Fruit fly (Drosophila melanogaster): ENCODE measurements around the gene CG4325.
A peak's percentile ranks its signal among the peaks of the same experiment; 100 is the strongest.

Gene CG4325

dm6 chrX:2036383-2036782 is 7.2 kb downstream of the CG4325 start:
- no peak for TF ChIP-seq CG17801 (GFP tag; optimal IDR thresholded peaks at IDR 0.05; ENCODE audit: partially characterized antibody)

dm6 chrX:2032821-2033436 is 10.7 kb downstream of the CG4325 start:
- peak; percentile 9 for TF ChIP-seq CG17801 (GFP tag; optimal IDR thresholded peaks at IDR 0.05; ENCODE audit: partially characterized antibody)

dm6 chrX:2032160-2032801 is 11.3 kb downstream of the CG4325 start:
- no peak for TF ChIP-seq CG17801 (GFP tag; optimal IDR thresholded peaks at IDR 0.05; ENCODE audit: partially characterized antibody)

- peak; percentile 6 for TF ChIP-seq CG17801 (GFP tag; optimal IDR thresholded peaks at IDR 0.05; ENCODE audit: partially characterized antibody)
Observed at dm6 chrX:2031308-2031707, 12.3 kb downstream of the CG4325 start.

dm6 chrX:2024819-2025218 is 18.8 kb downstream of the CG4325 start:
- no peak for TF ChIP-seq CG17801 (GFP tag; optimal IDR thresholded peaks at IDR 0.05; ENCODE audit: partially characterized antibody)

- TF ChIP-seq CG17801 (GFP tag; optimal IDR thresholded peaks at IDR 0.05; ENCODE audit: partially characterized antibody), result no peak
Observed at dm6 chrX:2013365-2013764, 30.3 kb downstream of the CG4325 start.

dm6 chrX:2012837-2013236 is 30.8 kb downstream of the CG4325 start:
- peak; percentile 56 for TF ChIP-seq CG17801 (GFP tag; optimal IDR thresholded peaks at IDR 0.05; ENCODE audit: partially characterized antibody)

- peak; percentile 12 for TF ChIP-seq CG17801 (GFP tag; optimal IDR thresholded peaks at IDR 0.05; ENCODE audit: partially characterized antibody)
Observed at dm6 chrX:2012121-2012452, 31.5 kb downstream of the CG4325 start.

dm6 chrX:2011288-2012120 is 32.1 kb downstream of the CG4325 start:
- no peak for TF ChIP-seq CG17801 (GFP tag; optimal IDR thresholded peaks at IDR 0.05; ENCODE audit: partially characterized antibody)

dm6 chrX:2010010-2010873 is 33.4 kb downstream of the CG4325 start, which contains the start of gene east:
east (plus strand) TSS chrX:2010860.
- TF ChIP-seq CG17801 (GFP tag; optimal IDR thresholded peaks at IDR 0.05; ENCODE audit: partially characterized antibody), result peak; percentile 12

dm6 chrX:2009453-2010009 is 34.1 kb downstream of the CG4325 start:
- peak; percentile 68 for TF ChIP-seq CG17801 (GFP tag; optimal IDR thresholded peaks at IDR 0.05; ENCODE audit: partially characterized antibody)

dm6 chrX:2008953-2009452 is 34.6 kb downstream of the CG4325 start, which contains the start of gene PIG-K:
PIG-K (minus strand) TSS chrX:2009364.
- no peak for TF ChIP-seq CG17801 (GFP tag; optimal IDR thresholded peaks at IDR 0.05; ENCODE audit: partially characterized antibody)

dm6 chrX:2005840-2006239 is 37.8 kb downstream of the CG4325 start:
- peak; percentile 51 for TF ChIP-seq CG17801 (GFP tag; optimal IDR thresholded peaks at IDR 0.05; ENCODE audit: partially characterized antibody)

- TF ChIP-seq CG17801 (GFP tag; optimal IDR thresholded peaks at IDR 0.05; ENCODE audit: partially characterized antibody), result no peak
Observed at dm6 chrX:2004114-2004513, 39.5 kb downstream of the CG4325 start.

Data from ovary, adult (tissue).